Worm (Caenorhabditis elegans): ENCODE results near the gene scd-2.

DNA sequence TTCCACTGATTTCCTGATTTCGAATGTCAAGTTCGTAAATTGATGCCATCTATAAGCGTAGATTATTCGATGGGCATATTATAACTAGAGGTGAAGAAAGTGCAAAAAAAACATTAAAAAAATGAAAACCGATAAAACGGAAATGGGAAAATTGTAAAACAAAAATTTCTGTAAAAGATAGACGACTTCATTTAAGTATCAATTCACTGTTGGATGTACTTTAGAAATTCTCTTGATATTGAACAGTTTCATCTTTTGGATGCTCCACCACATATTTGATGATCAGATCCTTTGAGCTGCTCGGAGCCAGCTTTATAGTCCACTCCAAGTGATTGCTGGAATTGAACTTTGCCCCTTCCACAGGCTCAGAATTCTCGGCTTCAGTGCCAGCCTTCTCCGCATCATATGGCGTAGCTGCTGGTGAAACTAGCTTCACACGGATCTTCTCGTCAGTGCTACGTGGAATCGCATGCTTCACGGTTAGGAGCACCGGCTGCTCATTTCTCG, 30.4 kb upstream of the scd-2 start, which contains the start of gene ZK1055.6:
- TF ChIP-seq ztf-26 (tag; optimal IDR thresholded peaks at IDR 0.05) (no peak), hlh-12 (tag; optimal IDR thresholded peaks at IDR 0.05) (no peak), hrde-1 (tag; optimal IDR thresholded peaks at IDR 0.05; ENCODE audit: borderline replicate concordance) (no peak), cebp-2 (GFP tag; IDR thresholded peaks at IDR 0.05) (no peak), ama-1 (optimal IDR thresholded peaks at IDR 0.05) (no peak), ama-1 (GFP tag; optimal IDR thresholded peaks at IDR 0.05) (no peak), B0261.1 (tag; optimal IDR thresholded peaks at IDR 0.05) (no peak), K12H6.12 (tag; optimal IDR thresholded peaks at IDR 0.05) (no peak), unc-130 (GFP tag; optimal IDR thresholded peaks at IDR 0.05) (no peak)

Data from whole organism, young adult.